Fruit fly (Drosophila melanogaster) whole organism, adult: ENCODE measurements around the gene CG34171.

Source experiments
- CG11617 ChIP-seq: fragments of 200-800 bp; sonication (Bioruptor generic); optimal IDR thresholded peaks from 2 replicates; lab custom pipeline; 2017; ENCODE audit warnings: mild to moderate bottlenecking, missing biosample characterization, missing genetic modification reagents, missing genetic modification characterization
- CG12768 ChIP-seq: fragments of 200-800 bp; sonication (Bioruptor generic); optimal IDR thresholded peaks from 2 replicates; lab custom pipeline; 2017; ENCODE audit warnings: missing biosample characterization, missing genetic modification characterization, mild to moderate bottlenecking, moderate library complexity, missing genetic modification reagents
- CG14711 ChIP-seq: fragments of 200-800 bp; sonication (Bioruptor generic); optimal IDR thresholded peaks from 2 replicates; lab custom pipeline; 2018; ENCODE audit warnings: missing biosample characterization, mild to moderate bottlenecking, missing genetic modification characterization, moderate library complexity
- CG1620 ChIP-seq: fragments of 200-800 bp; sonication (Bioruptor generic); optimal IDR thresholded peaks from 2 replicates; lab custom pipeline; 2016; ENCODE audit warnings: missing biosample characterization, missing genetic modification characterization
- CG33017 ChIP-seq: fragments of 200-800 bp; sonication (Bioruptor generic); optimal IDR thresholded peaks from 2 replicates; lab custom pipeline; 2018; ENCODE audit warnings: missing biosample characterization, mild to moderate bottlenecking, missing genetic modification characterization, moderate library complexity
- CG5204 ChIP-seq: fragments of 200-800 bp; sonication (Bioruptor generic); optimal IDR thresholded peaks from 2 replicates; lab custom pipeline; 2016; ENCODE audit warnings: missing biosample characterization, missing genetic modification characterization
- CG7045 ChIP-seq: fragments of 200-800 bp; sonication (Bioruptor generic); optimal IDR thresholded peaks from 2 replicates; lab custom pipeline; 2017; ENCODE audit warnings: missing biosample characterization, mild to moderate bottlenecking, missing genetic modification characterization
- CG7101 ChIP-seq: fragments of 200-800 bp; sonication (Bioruptor generic); optimal IDR thresholded peaks from 2 replicates; lab custom pipeline; 2018; ENCODE audit warnings: missing biosample characterization, mild to moderate bottlenecking, missing genetic modification characterization, moderate library complexity
- Clk ChIP-seq: fragments of 200-800 bp; sonication (Bioruptor generic); optimal IDR thresholded peaks from 2 replicates; lab custom pipeline; 2017; ENCODE audit warnings: missing biosample characterization, missing genetic modification characterization
- Crg-1 ChIP-seq: fragments of 200-800 bp; sonication (Bioruptor generic); optimal IDR thresholded peaks from 2 replicates; lab custom pipeline; 2016; ENCODE audit warnings: missing biosample characterization, missing genetic modification characterization
- Hr96 ChIP-seq: fragments of 200-800 bp; sonication (Bioruptor generic); optimal IDR thresholded peaks from 2 replicates; lab custom pipeline; 2016; ENCODE audit warnings: missing biosample characterization, missing genetic modification characterization
- Mnt ChIP-seq: fragments of 200-800 bp; sonication (Bioruptor generic); optimal IDR thresholded peaks from 2 replicates; lab custom pipeline; 2016; ENCODE audit warnings: missing biosample characterization, mild to moderate bottlenecking, missing genetic modification characterization
- bab1 ChIP-seq: fragments of 200-800 bp; sonication (Bioruptor generic); optimal IDR thresholded peaks from 3 replicates; lab custom pipeline; 2019; ENCODE audit warnings: missing biosample characterization, mild to moderate bottlenecking, missing genetic modification characterization, moderate library complexity
- cic ChIP-seq: fragments of 200-800 bp; sonication (Bioruptor generic); optimal IDR thresholded peaks from 2 replicates; lab custom pipeline; 2017; ENCODE audit warnings: missing biosample characterization, mild to moderate bottlenecking, missing genetic modification characterization, moderate library complexity
- cnc ChIP-seq, 2 experiments: fragments of >200 bp; optimal IDR thresholded peaks; 2 replicates each; lab custom pipeline; 2017
- kay ChIP-seq: fragments of 200-800 bp; sonication (Bioruptor generic); peaks from one replicate; lab custom pipeline; 2016; ENCODE audit warnings: missing biosample characterization, missing genetic modification characterization, borderline replicate concordance
- ovo ChIP-seq: fragments of 200-800 bp; sonication (Bioruptor generic); optimal IDR thresholded peaks from 2 replicates; lab custom pipeline; 2016; ENCODE audit warnings: missing biosample characterization, missing genetic modification characterization
- pad ChIP-seq: fragments of 200-800 bp; sonication (Bioruptor generic); optimal IDR thresholded peaks from 3 replicates; lab custom pipeline; 2017; ENCODE audit warnings: missing biosample characterization, missing genetic modification characterization, mild to moderate bottlenecking, moderate library complexity, missing genetic modification reagents
- tj ChIP-seq: fragments of 200-800 bp; sonication (Bioruptor generic); optimal IDR thresholded peaks from 3 replicates; lab custom pipeline; 2017; ENCODE audit warnings: missing biosample characterization, mild to moderate bottlenecking, missing genetic modification characterization, moderate library complexity
- toe ChIP-seq: fragments of 200-800 bp; sonication (Bioruptor generic); optimal IDR thresholded peaks from 2 replicates; lab custom pipeline; 2016; ENCODE audit warnings: missing biosample characterization, missing genetic modification characterization

CG34171 gene

dm6 chr2L:18361164-18361563 is 17.2 kb upstream of the CG34171 start:
- TF ChIP-seq CG7101 (tag; lab: Kevin White, UChicago) (no peak), CG33017 (tag; lab: Kevin White, UChicago) (no peak), CG7045 (GFP tag; lab: Kevin White, UChicago) (no peak), tj (GFP tag; lab: Kevin White, UChicago) (no peak), CG1620 (GFP tag; lab: Kevin White, UChicago) (no peak), Hr96 (GFP tag; lab: Kevin White, UChicago) (no peak), ovo (GFP tag; lab: Kevin White, UChicago) (no peak), kay (no peak), cnc (optimal IDR thresholded peaks at IDR 0.05; lab: Kevin White, UChicago) (no peak), CG14711 (tag; lab: Kevin White, UChicago) (no peak), CG11617 (GFP tag; lab: Kevin White, UChicago) (no peak), CG5204 (GFP tag; lab: Kevin White, UChicago) (no peak), CG12768 (GFP tag; lab: Kevin White, UChicago) (no peak), cic (GFP tag; lab: Kevin White, UChicago) (no peak), bab1 (GFP tag; lab: Kevin White, UChicago) (no peak)

dm6 chr2L:18364358-18364757 is 14.0 kb upstream of the CG34171 start:
- TF ChIP-seq pad (GFP tag; lab: Kevin White, UChicago) (no peak), CG11617 (GFP tag; lab: Kevin White, UChicago) (no peak), cnc (optimal IDR thresholded peaks at IDR 0.05; lab: Kevin White, UChicago) (no peak), CG5204 (GFP tag; lab: Kevin White, UChicago) (no peak), Crg-1 (GFP tag; lab: Kevin White, UChicago) (no peak), CG7045 (GFP tag; lab: Kevin White, UChicago) (no peak), Hr96 (GFP tag; lab: Kevin White, UChicago) (no peak), toe (GFP tag; lab: Kevin White, UChicago) (no peak), kay (no peak), Clk (GFP tag; lab: Kevin White, UChicago) (no peak), CG33017 (tag; lab: Kevin White, UChicago) (no peak), CG14711 (tag; lab: Kevin White, UChicago) (no peak), cic (GFP tag; lab: Kevin White, UChicago) (no peak), ovo (GFP tag; lab: Kevin White, UChicago) (no peak), CG1620 (GFP tag; lab: Kevin White, UChicago) (no peak)

DNA sequence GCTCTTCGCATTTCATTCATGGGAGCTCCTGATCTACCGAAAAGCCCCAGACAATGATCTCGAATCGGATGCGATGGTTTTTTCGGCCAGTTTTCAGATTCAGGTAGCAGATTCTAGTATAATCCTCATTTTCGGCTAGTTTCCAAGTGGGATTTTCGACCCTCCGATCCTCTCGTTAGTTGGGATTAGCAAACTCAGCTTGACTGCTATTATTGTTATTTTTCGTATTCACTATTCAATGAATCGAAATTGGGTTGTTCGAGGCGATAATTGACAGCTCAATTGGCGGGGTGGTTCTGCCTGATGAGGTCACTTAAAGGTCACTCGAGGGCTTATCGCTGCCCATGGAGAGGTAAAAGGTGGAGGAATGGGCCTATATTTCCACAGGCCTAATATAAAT is 8.8 kb upstream of the CG34171 start:
- no peak for TF ChIP-seq cic (GFP tag; lab: Kevin White, UChicago)
- TF ChIP-seq bab1 (GFP tag; lab: Kevin White, UChicago) = no peak
- no peak for TF ChIP-seq toe (GFP tag; lab: Kevin White, UChicago)
- TF ChIP-seq Mnt (GFP tag; lab: Kevin White, UChicago) = no peak
- no peak for TF ChIP-seq CG1620 (GFP tag; lab: Kevin White, UChicago)
- no peak for TF ChIP-seq Crg-1 (GFP tag; lab: Kevin White, UChicago)
- no peak for TF ChIP-seq CG12768 (GFP tag; lab: Kevin White, UChicago)
- no peak for TF ChIP-seq cnc (optimal IDR thresholded peaks at IDR 0.05; lab: Kevin White, UChicago)
- TF ChIP-seq CG5204 (GFP tag; lab: Kevin White, UChicago) = no peak
- TF ChIP-seq Hr96 (GFP tag; lab: Kevin White, UChicago) = no peak
- TF ChIP-seq CG33017 (tag; lab: Kevin White, UChicago) = no peak
- no peak for TF ChIP-seq CG14711 (tag; lab: Kevin White, UChicago)
- no peak for TF ChIP-seq pad (GFP tag; lab: Kevin White, UChicago)
- TF ChIP-seq CG7101 (tag; lab: Kevin White, UChicago) = no peak
- TF ChIP-seq kay = no peak
- no peak for TF ChIP-seq CG11617 (GFP tag; lab: Kevin White, UChicago)
- no peak for TF ChIP-seq ovo (GFP tag; lab: Kevin White, UChicago)

dm6 chr2L:18370817-18371216 is 7.6 kb upstream of the CG34171 start:
- no peak for TF ChIP-seq CG12768 (GFP tag; lab: Kevin White, UChicago)
- no peak for TF ChIP-seq CG7045 (GFP tag; lab: Kevin White, UChicago)
- TF ChIP-seq CG33017 (tag; lab: Kevin White, UChicago) = no peak
- no peak for TF ChIP-seq cnc (optimal IDR thresholded peaks at IDR 0.05; lab: Kevin White, UChicago)
- no peak for TF ChIP-seq CG11617 (GFP tag; lab: Kevin White, UChicago)
- no peak for TF ChIP-seq CG5204 (GFP tag; lab: Kevin White, UChicago)
- TF ChIP-seq Mnt (GFP tag; lab: Kevin White, UChicago) = no peak
- TF ChIP-seq Clk (GFP tag; lab: Kevin White, UChicago) = no peak
- no peak for TF ChIP-seq kay
- no peak for TF ChIP-seq Crg-1 (GFP tag; lab: Kevin White, UChicago)
- no peak for TF ChIP-seq pad (GFP tag; lab: Kevin White, UChicago)
- TF ChIP-seq cic (GFP tag; lab: Kevin White, UChicago) = no peak
- TF ChIP-seq Hr96 (GFP tag; lab: Kevin White, UChicago) = no peak
- no peak for TF ChIP-seq CG7101 (tag; lab: Kevin White, UChicago)
- TF ChIP-seq CG14711 (tag; lab: Kevin White, UChicago) = no peak

- no peak for TF ChIP-seq CG11617 (GFP tag; lab: Kevin White, UChicago)
- no peak for TF ChIP-seq kay
Measured at dm6 chr2L:18372079-18372478, 6.3 kb upstream of the CG34171 start.

DNA sequence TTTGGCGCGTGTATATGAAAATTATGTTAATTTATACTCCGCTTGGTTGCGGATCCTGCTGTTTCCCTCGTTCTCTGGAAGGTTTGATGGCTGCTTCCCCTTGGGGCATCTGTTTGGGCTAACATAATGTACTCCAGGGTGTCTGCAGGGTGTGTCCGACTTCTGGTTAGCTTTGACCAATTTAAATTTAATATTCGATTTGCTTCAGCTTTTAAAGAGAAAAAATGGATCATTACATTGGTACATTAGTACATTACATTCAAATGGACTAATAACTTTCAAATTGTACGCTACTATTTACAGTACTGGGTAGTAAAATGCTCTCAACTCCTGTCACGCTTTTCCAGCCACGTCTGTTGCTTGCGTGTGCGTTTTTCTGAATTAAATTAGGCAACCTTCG is 1.3 kb upstream of the CG34171 start:
- TF ChIP-seq CG7101 (tag; lab: Kevin White, UChicago) (no peak), toe (GFP tag; lab: Kevin White, UChicago) (no peak), Mnt (GFP tag; lab: Kevin White, UChicago) (no peak), ovo (GFP tag; lab: Kevin White, UChicago) (no peak), Clk (GFP tag; lab: Kevin White, UChicago) (no peak), CG12768 (GFP tag; lab: Kevin White, UChicago) (no peak), CG33017 (tag; lab: Kevin White, UChicago) (no peak), Crg-1 (GFP tag; lab: Kevin White, UChicago) (no peak), cic (GFP tag; lab: Kevin White, UChicago) (no peak), bab1 (GFP tag; lab: Kevin White, UChicago) (no peak), CG7045 (GFP tag; lab: Kevin White, UChicago) (no peak), CG11617 (GFP tag; lab: Kevin White, UChicago) (no peak), CG1620 (GFP tag; lab: Kevin White, UChicago) (no peak), CG14711 (tag; lab: Kevin White, UChicago) (no peak), kay (no peak), CG5204 (GFP tag; lab: Kevin White, UChicago) (no peak), cnc (optimal IDR thresholded peaks at IDR 0.05; lab: Kevin White, UChicago) (no peak), Hr96 (GFP tag; lab: Kevin White, UChicago) (no peak), pad (GFP tag; lab: Kevin White, UChicago) (no peak)
